Fruit fly (Drosophila melanogaster): ENCODE results near the gene CG17104.
A peak's percentile ranks its signal among the peaks of the same experiment; 100 is the strongest.

CG17104 gene

DNA sequence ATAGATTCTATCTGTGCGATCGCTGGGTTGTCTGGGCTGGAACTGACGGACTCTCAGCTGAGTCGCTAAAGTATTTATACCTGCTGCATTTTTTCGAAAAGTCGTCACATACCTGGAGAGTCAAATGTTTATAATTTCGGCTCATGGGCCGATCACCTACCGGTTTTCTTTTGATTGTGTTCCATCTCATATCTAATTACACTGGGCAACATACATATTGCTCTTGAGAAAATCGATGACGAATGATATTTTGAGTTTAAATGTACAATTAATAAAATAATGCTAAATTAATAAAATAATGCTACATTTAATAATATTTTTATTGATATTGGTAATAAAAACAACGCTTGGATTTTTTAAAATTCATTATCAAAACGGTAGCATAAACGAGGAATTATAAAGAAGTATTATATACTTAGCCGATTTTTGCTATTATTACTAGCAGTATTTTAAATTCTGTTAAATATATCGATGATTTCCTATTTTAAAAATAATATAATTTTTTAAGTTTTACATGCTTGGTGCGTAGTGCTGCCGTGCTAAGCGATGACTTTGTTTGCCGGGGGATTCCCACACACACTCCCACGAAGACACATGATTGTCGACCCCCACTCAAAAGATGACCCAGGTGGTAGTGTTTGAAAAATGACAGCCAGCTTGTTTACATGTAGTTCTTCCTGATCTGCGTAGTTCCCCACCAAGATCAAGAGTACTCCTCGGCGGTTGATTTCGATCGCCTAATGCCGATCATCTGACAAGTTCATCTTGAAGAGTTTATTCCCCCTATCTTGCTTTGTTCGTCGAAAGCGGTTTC lies 12.4 kb downstream of the CG17104 start, which contains the start of gene CG7294 (continued):
- TF ChIP-seq CG31441 (GFP tag; IDR thresholded peaks at IDR 0.05), result peak; percentile 63
- peak; percentile 13 for TF ChIP-seq CG9727 (GFP tag; optimal IDR thresholded peaks at IDR 0.05)
- TF ChIP-seq dmrt11E (tag; optimal IDR thresholded peaks at IDR 0.05), result peak; percentile 56
- no peak for TF ChIP-seq CG7745 (tag; optimal IDR thresholded peaks at IDR 0.05)
- peak; percentile 23 for TF ChIP-seq Meics (GFP tag; optimal IDR thresholded peaks at IDR 0.05)
- TF ChIP-seq CoRest (tag; optimal IDR thresholded peaks at IDR 0.05), result peak; percentile 35
- TF ChIP-seq Blimp-1 (GFP tag; optimal IDR thresholded peaks at IDR 0.05), result peak; percentile 8
- TF ChIP-seq Med (GFP tag), result no peak
- TF ChIP-seq gcm (GFP tag; optimal IDR thresholded peaks at IDR 0.05), result no peak
- no peak for TF ChIP-seq Mad (GFP tag; optimal IDR thresholded peaks at IDR 0.05)
- TF ChIP-seq h (optimal IDR thresholded peaks at IDR 0.05), result no peak
- peak; percentile 55 for TF ChIP-seq Sox100B (GFP tag; optimal IDR thresholded peaks at IDR 0.05)
- no peak for TF ChIP-seq D (optimal IDR thresholded peaks at IDR 0.05)
- no peak for TF ChIP-seq D (GFP tag; optimal IDR thresholded peaks at IDR 0.05)
- peak; percentile 60 for TF ChIP-seq CG11504 (tag; optimal IDR thresholded peaks at IDR 0.05)
- TF ChIP-seq CG32532 (GFP tag; IDR thresholded peaks at IDR 0.05), result no peak
- TF ChIP-seq Atf3 (GFP tag; optimal IDR thresholded peaks at IDR 0.05), result no peak
- no peak for TF ChIP-seq Bdp1 (GFP tag; optimal IDR thresholded peaks at IDR 0.05)
- no peak for TF ChIP-seq CG6791 (GFP tag; IDR thresholded peaks at IDR 0.05; ENCODE audit: partially characterized antibody)
- no peak for TF ChIP-seq CG14050 (GFP tag; IDR thresholded peaks at IDR 0.05)
- TF ChIP-seq CG1529 (GFP tag; optimal IDR thresholded peaks at IDR 0.05), result no peak
- TF ChIP-seq Nf-YA (GFP tag; IDR thresholded peaks at IDR 0.05), result no peak
- no peak for TF ChIP-seq Fer2 (tag; optimal IDR thresholded peaks at IDR 0.05)
- TF ChIP-seq psq (GFP tag; optimal IDR thresholded peaks at IDR 0.05), result no peak
- TF ChIP-seq Doc2 (GFP tag; IDR thresholded peaks at IDR 0.05), result no peak
- peak; percentile 38 for TF ChIP-seq CG13894 (tag; optimal IDR thresholded peaks at IDR 0.05)
- TF ChIP-seq abd-A (tag; optimal IDR thresholded peaks at IDR 0.05), result peak; percentile 8
- TF ChIP-seq CG10979 (tag; optimal IDR thresholded peaks at IDR 0.05), result peak; percentile 54
- no peak for TF ChIP-seq CG15073 (GFP tag; optimal IDR thresholded peaks at IDR 0.05)
- peak in 1 of 2 experiments; percentile 32 for TF ChIP-seq bsh (GFP tag; optimal IDR thresholded peaks at IDR 0.05)
- no peak for TF ChIP-seq az2 (GFP tag; optimal IDR thresholded peaks at IDR 0.05)
- no peak for TF ChIP-seq zen (tag; optimal IDR thresholded peaks at IDR 0.05)
- peak; percentile 61 for TF ChIP-seq CG2678 (tag; optimal IDR thresholded peaks at IDR 0.05)
- TF ChIP-seq D19A (tag; optimal IDR thresholded peaks at IDR 0.05), result peak; percentile 45
- TF ChIP-seq CG7556 (GFP tag; optimal IDR thresholded peaks at IDR 0.05), result peak; percentile 49
- TF ChIP-seq CG12219 (GFP tag; optimal IDR thresholded peaks at IDR 0.05), result no peak
- TF ChIP-seq dmrt99B (tag; optimal IDR thresholded peaks at IDR 0.05), result peak; percentile 19
- TF ChIP-seq TFAM (GFP tag; optimal IDR thresholded peaks at IDR 0.05), result no peak

DNA sequence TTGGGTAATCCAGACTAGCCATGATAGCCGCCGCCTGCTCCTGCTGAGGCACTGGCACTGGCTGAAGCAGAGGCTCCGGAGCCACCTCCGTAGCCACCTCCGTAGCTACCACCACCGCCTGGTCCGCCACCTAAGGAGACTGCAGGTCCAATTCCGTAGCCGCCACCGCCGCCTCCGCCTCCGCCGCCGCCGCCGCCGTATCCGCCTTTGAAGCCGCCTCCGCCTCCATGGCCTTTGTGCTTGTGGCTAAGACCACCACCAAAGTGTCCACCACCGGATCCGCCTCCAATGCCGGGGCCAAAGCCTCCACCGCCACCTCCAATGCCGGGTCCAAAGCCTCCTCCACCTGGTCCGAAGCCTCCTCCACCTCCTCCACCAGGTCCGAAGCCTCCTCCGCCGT lies 16.0 kb downstream of the CG17104 start:
- TF ChIP-seq Hr39 (optimal IDR thresholded peaks at IDR 0.05) (peak; percentile 74), Hmr (GFP tag; optimal IDR thresholded peaks at IDR 0.05) (no peak)
